Worm (Caenorhabditis elegans) whole organism, late embryonic: ENCODE measurements around the gene Y73B6BL.288.
A peak's percentile ranks its signal among the peaks of the same experiment; 100 is the strongest.

Experiments
- ama-1 ChIP-seq: fragments of 150-350 bp; optimal IDR thresholded peaks from 2 replicates; lab custom pipeline; 2014
- dve-1 ChIP-seq: sonication (generic microtip); optimal IDR thresholded peaks from 2 replicates; lab custom pipeline; 2017; ENCODE audit warnings: antibody characterized with exemption, mild to moderate bottlenecking, missing genetic modification characterization, missing compliant biosample characterization
- elt-2 ChIP-seq: sonication (generic microtip); optimal IDR thresholded peaks from 2 replicates; lab custom pipeline; 2016; ENCODE audit warnings: missing genetic modification reagents, missing genetic modification characterization, missing compliant biosample characterization
- nhr-11 ChIP-seq: fragments of 150-350 bp; optimal IDR thresholded peaks from 2 replicates; lab custom pipeline; 2014; ENCODE audit warnings: missing biosample characterization, missing genetic modification characterization
- pag-3 ChIP-seq: sonication (generic microtip); optimal IDR thresholded peaks from 2 replicates; lab custom pipeline; 2016; ENCODE audit warnings: missing compliant biosample characterization, missing genetic modification characterization, borderline replicate concordance
- pqm-1 ChIP-seq: sonication (generic microtip); optimal IDR thresholded peaks from 2 replicates; lab custom pipeline; 2016; ENCODE audit warnings: missing genetic modification characterization, missing compliant biosample characterization
- sox-4 ChIP-seq: sonication (generic microtip); optimal IDR thresholded peaks from 2 replicates; lab custom pipeline; 2017; ENCODE audit warnings: mild to moderate bottlenecking, missing genetic modification characterization, inconsistent platforms, missing compliant biosample characterization
- ttx-3 ChIP-seq: sonication (generic microtip); optimal IDR thresholded peaks from 2 replicates; lab custom pipeline; 2016; ENCODE audit warnings: missing genetic modification reagents, missing genetic modification characterization, missing compliant biosample characterization
- unc-86 ChIP-seq: sonication (generic microtip); optimal IDR thresholded peaks from 2 replicates; lab custom pipeline; 2016; ENCODE audit warnings: missing genetic modification characterization, missing compliant biosample characterization

- TF ChIP-seq pqm-1 (no peak), unc-86 (no peak), dve-1 (tag; lab: Kevin White, UChicago) (no peak), nhr-11 (tag; lab: Kevin White, UChicago) (no peak), ttx-3 (tag; lab: Kevin White, UChicago) (no peak), sox-4 (tag; lab: Kevin White, UChicago) (no peak), pag-3 (tag; lab: Kevin White, UChicago) (no peak), ama-1 (lab: Kevin White, UChicago) (peak; percentile 34), elt-2 (tag; lab: Kevin White, UChicago) (peak; percentile 26)
Measured at ce11 chrIV:6294081-6294480, 48.2 kb downstream of the Y73B6BL.288 start, which contains the start of gene hil-2.
